Worm (Caenorhabditis elegans): Measurements from ENCODE around the gene thn-2.

thn-2 gene

ce11 chrIV:12366571-12366970 is 16.4 kb upstream of the thn-2 start:
- TF ChIP-seq C34F6.9 (tag; optimal IDR thresholded peaks at IDR 0.05) = no peak
- peak; percentile 25 for TF ChIP-seq nhr-25 (tag; optimal IDR thresholded peaks at IDR 0.05)

ce11 chrIV:12371340-12371739 is 11.6 kb upstream of the thn-2 start:
- no peak for TF ChIP-seq F13H6.1 (tag; optimal IDR thresholded peaks at IDR 0.05)
- no peak for TF ChIP-seq C34F6.9 (tag; optimal IDR thresholded peaks at IDR 0.05)
- no peak for TF ChIP-seq elt-3 (tag; optimal IDR thresholded peaks at IDR 0.05)
- TF ChIP-seq ztf-4 (tag; optimal IDR thresholded peaks at IDR 0.05) = no peak
- TF ChIP-seq ceh-82 (tag; optimal IDR thresholded peaks at IDR 0.05) = no peak
- TF ChIP-seq nhr-12 (tag; optimal IDR thresholded peaks at IDR 0.05) = no peak
- no peak for TF ChIP-seq peb-1 (tag; optimal IDR thresholded peaks at IDR 0.05)
- no peak for TF ChIP-seq fos-1 (tag; optimal IDR thresholded peaks at IDR 0.05)
- no peak for TF ChIP-seq sem-4 (tag; optimal IDR thresholded peaks at IDR 0.05)
- TF ChIP-seq nhr-21 (tag; optimal IDR thresholded peaks at IDR 0.05) = no peak
- TF ChIP-seq ZK546.5 (tag; optimal IDR thresholded peaks at IDR 0.05) = no peak
- no peak for TF ChIP-seq ztf-11 (tag; optimal IDR thresholded peaks at IDR 0.05)
- no peak for TF ChIP-seq zag-1 (tag; optimal IDR thresholded peaks at IDR 0.05)

ce11 chrIV:12371879-12372278 is 11.1 kb upstream of the thn-2 start, which contains the start of gene wdr-46:
wdr-46 (plus strand) TSS chrIV:12372253.
- no peak for TF ChIP-seq elt-3 (tag; optimal IDR thresholded peaks at IDR 0.05)
- peak; percentile 78 for TF ChIP-seq ZK546.5 (tag; optimal IDR thresholded peaks at IDR 0.05)
- TF ChIP-seq nhr-25 (tag; optimal IDR thresholded peaks at IDR 0.05) = peak; percentile 89
- peak; percentile 29 for TF ChIP-seq ztf-4 (tag; optimal IDR thresholded peaks at IDR 0.05)
- TF ChIP-seq Y55F3AM.14 (GFP tag; optimal IDR thresholded peaks at IDR 0.05) = no peak
- TF ChIP-seq R02D3.7 (tag; optimal IDR thresholded peaks at IDR 0.05) = peak; percentile 52
- peak; percentile 88 for TF ChIP-seq mab-5 (tag; optimal IDR thresholded peaks at IDR 0.05)
- TF ChIP-seq mbf-1 (tag; optimal IDR thresholded peaks at IDR 0.05) = no peak
- TF ChIP-seq aly-2 (tag; optimal IDR thresholded peaks at IDR 0.05) = no peak
- TF ChIP-seq dmd-4 (tag; optimal IDR thresholded peaks at IDR 0.05) = peak; percentile 1
- TF ChIP-seq C34F6.9 (tag; optimal IDR thresholded peaks at IDR 0.05) = peak; percentile 87
- TF ChIP-seq F13H6.1 (tag; optimal IDR thresholded peaks at IDR 0.05) = peak; percentile 76
- TF ChIP-seq nhr-77 (tag; optimal IDR thresholded peaks at IDR 0.05) = peak; percentile 56
- peak; percentile 70 for TF ChIP-seq snpc-4 (tag; optimal IDR thresholded peaks at IDR 0.05)
- peak; percentile 97 for TF ChIP-seq unc-55 (GFP tag; optimal IDR thresholded peaks at IDR 0.05)
- TF ChIP-seq ceh-82 (tag; optimal IDR thresholded peaks at IDR 0.05) = peak; percentile 74
- TF ChIP-seq ztf-1 (GFP tag; conservative IDR thresholded peaks at IDR 0.05) = no peak
- TF ChIP-seq crh-2 (tag; optimal IDR thresholded peaks at IDR 0.05) = peak; percentile 89
- TF ChIP-seq nhr-21 (tag; optimal IDR thresholded peaks at IDR 0.05) = peak; percentile 80
- peak; percentile 83 for TF ChIP-seq sma-3 (GFP tag; optimal IDR thresholded peaks at IDR 0.05)
- peak; percentile 79 for TF ChIP-seq sma-9 (GFP tag; optimal IDR thresholded peaks at IDR 0.05)
- TF ChIP-seq sma-9 (tag; optimal IDR thresholded peaks at IDR 0.05) = no peak
- TF ChIP-seq nhr-129 (tag; optimal IDR thresholded peaks at IDR 0.05) = peak; percentile 96
- no peak for TF ChIP-seq elt-1 (tag; optimal IDR thresholded peaks at IDR 0.05)
- TF ChIP-seq lin-13 (GFP tag; optimal IDR thresholded peaks at IDR 0.05) = peak; percentile 89
- peak; percentile 55 for TF ChIP-seq lin-11 (tag; optimal IDR thresholded peaks at IDR 0.05)
- TF ChIP-seq fos-1 (tag; optimal IDR thresholded peaks at IDR 0.05) = peak; percentile 55
- no peak for TF ChIP-seq unc-39 (tag; optimal IDR thresholded peaks at IDR 0.05)
- TF ChIP-seq gmeb-1 (tag; optimal IDR thresholded peaks at IDR 0.05) = peak; percentile 99
- TF ChIP-seq nhr-10 (tag; optimal IDR thresholded peaks at IDR 0.05) = peak; percentile 79
- TF ChIP-seq ztf-11 (tag; optimal IDR thresholded peaks at IDR 0.05) = no peak
- TF ChIP-seq nhr-11 (tag; optimal IDR thresholded peaks at IDR 0.05) = no peak
- TF ChIP-seq egl-27 (tag; optimal IDR thresholded peaks at IDR 0.05) = no peak
- peak; percentile 68 for TF ChIP-seq nhr-6 (tag; optimal IDR thresholded peaks at IDR 0.05)
- TF ChIP-seq lsy-2 (tag; optimal IDR thresholded peaks at IDR 0.05) = peak; percentile 99 to 100
- TF ChIP-seq sem-4 (tag; optimal IDR thresholded peaks at IDR 0.05) = peak; percentile 76

- no peak for TF ChIP-seq nhr-6 (tag; optimal IDR thresholded peaks at IDR 0.05)
Observed at ce11 chrIV:12376021-12376420, 6.9 kb upstream of the thn-2 start, which contains the start of gene atz-1. atz-1 (minus strand) TSS chrIV:12376121.
